Worm (Caenorhabditis elegans) whole organism, midembryonic: Measurements from ENCODE around the gene abu-4.

Source experiments
- T22C8.4 ChIP-seq: fragments of 200-800 bp; sonication (Bioruptor generic); IDR thresholded peaks from 2 replicates; pipeline ENCODE4 v1.3.6; 2022; ENCODE audit warnings: missing genetic modification characterization, missing compliant biosample characterization
- cog-1 ChIP-seq: sonication (generic microtip); optimal IDR thresholded peaks from 2 replicates; lab custom pipeline; 2016; ENCODE audit warnings: missing genetic modification characterization, missing compliant biosample characterization
- flt-1 ChIP-seq: fragments of 200-800 bp; sonication (Bioruptor generic); IDR thresholded peaks from 2 replicates; pipeline ENCODE4 v1.3.6; 2022; ENCODE audit warnings: missing genetic modification characterization, missing compliant biosample characterization
- klf-2 ChIP-seq: fragments of 200-800 bp; sonication (Bioruptor generic); conservative IDR thresholded peaks from 2 replicates; pipeline ENCODE4 v1.3.6; 2022; ENCODE audit warnings: missing genetic modification reagents, missing genetic modification characterization, missing compliant biosample characterization
- med-1 ChIP-seq: sonication (generic microtip); optimal IDR thresholded peaks from 2 replicates; lab custom pipeline; 2017; ENCODE audit warnings: missing genetic modification characterization, mild to moderate bottlenecking, missing compliant biosample characterization, antibody characterized with exemption, missing genetic modification reagents; ENCODE audit not compliant: insufficient read depth
- ref-1 ChIP-seq: fragments of 200-800 bp; sonication (Bioruptor generic); conservative IDR thresholded peaks from 2 replicates; pipeline ENCODE4 v1.3.6; 2022; ENCODE audit warnings: missing genetic modification reagents, missing genetic modification characterization, missing compliant biosample characterization
- tab-1 ChIP-seq: fragments of 200-800 bp; sonication (Bioruptor generic); IDR thresholded peaks from 2 replicates; pipeline ENCODE4 v1.3.6; 2022; ENCODE audit warnings: missing genetic modification characterization, missing compliant biosample characterization
- ztf-23 ChIP-seq: fragments of 200-800 bp; sonication (Bioruptor generic); IDR thresholded peaks from 2 replicates; pipeline ENCODE4 v1.3.6; 2022; ENCODE audit warnings: missing genetic modification reagents, missing genetic modification characterization, missing compliant biosample characterization
- ztf-29 ChIP-seq: fragments of 200-800 bp; sonication (Bioruptor generic); IDR thresholded peaks from 2 replicates; pipeline ENCODE4 v1.3.6; 2022; ENCODE audit warnings: missing genetic modification reagents, missing genetic modification characterization, missing compliant biosample characterization

ce11 chrV:2233177-2233576 lies 41.5 kb upstream of the abu-4 start, which contains the start of gene nhr-96:
- TF ChIP-seq ztf-23 (GFP tag; lab: Robert Waterston, UW) (no peak), T22C8.4 (no peak), klf-2 (GFP tag; lab: Robert Waterston, UW) (no peak), flt-1 (GFP tag; lab: Robert Waterston, UW) (no peak), ref-1 (GFP tag; lab: Robert Waterston, UW) (no peak), med-1 (GFP tag; lab: Kevin White, UChicago) (no peak), tab-1 (GFP tag; lab: Robert Waterston, UW) (no peak), cog-1 (no peak), ztf-29 (GFP tag; lab: Robert Waterston, UW) (no peak)
